Fruit fly (Drosophila melanogaster) whole organism, wandering third instar larva: ENCODE measurements around the gene dUTPase.

Experiments used
- Abd-B ChIP-seq: fragments of >200 bp; optimal IDR thresholded peaks from 2 replicates; lab custom pipeline; 2017; ENCODE audit warnings: missing biosample characterization, missing genetic modification characterization
- CG32264 ChIP-seq: fragments of 200-800 bp; sonication (Bioruptor generic); optimal IDR thresholded peaks from 2 replicates; lab custom pipeline; 2016; ENCODE audit warnings: missing biosample characterization, missing genetic modification characterization
- N ChIP-seq: fragments of >200 bp; optimal IDR thresholded peaks from 2 replicates; lab custom pipeline; 2018; ENCODE audit warnings: missing biosample characterization, missing external identifiers, missing genetic modification characterization
- br ChIP-seq: fragments of 200-800 bp; sonication (Bioruptor generic); optimal IDR thresholded peaks from 2 replicates; lab custom pipeline; 2016; ENCODE audit warnings: missing biosample characterization, missing genetic modification characterization
- dsf ChIP-seq: sonication (Bioruptor generic); optimal IDR thresholded peaks from 2 replicates; lab custom pipeline; 2016; ENCODE audit warnings: missing biosample characterization, missing genetic modification characterization, borderline replicate concordance
- foxo ChIP-seq, 2 experiments: fragments of 200-800 bp; sonication (Bioruptor generic); optimal IDR thresholded peaks; 2 replicates in 1 of 2; 3 replicates in 1 of 2; lab custom pipeline; 2016 to 2017; ENCODE audit warnings: missing biosample characterization in 2 of 2, missing genetic modification characterization in 2 of 2
- fru ChIP-seq: fragments of 200-800 bp; sonication (Bioruptor generic); optimal IDR thresholded peaks from 3 replicates; lab custom pipeline; 2016; ENCODE audit warnings: missing biosample characterization, mild to moderate bottlenecking, missing genetic modification characterization
- h ChIP-seq: fragments of 200-800 bp; sonication (Bioruptor generic); optimal IDR thresholded peaks from 3 replicates; lab custom pipeline; 2016; ENCODE audit warnings: missing biosample characterization, mild to moderate bottlenecking, missing genetic modification characterization
- psq ChIP-seq: fragments of 200-800 bp; sonication (Bioruptor generic); optimal IDR thresholded peaks from 3 replicates; lab custom pipeline; 2017; ENCODE audit warnings: missing biosample characterization, mild to moderate bottlenecking, missing genetic modification characterization, moderate library complexity

DNA sequence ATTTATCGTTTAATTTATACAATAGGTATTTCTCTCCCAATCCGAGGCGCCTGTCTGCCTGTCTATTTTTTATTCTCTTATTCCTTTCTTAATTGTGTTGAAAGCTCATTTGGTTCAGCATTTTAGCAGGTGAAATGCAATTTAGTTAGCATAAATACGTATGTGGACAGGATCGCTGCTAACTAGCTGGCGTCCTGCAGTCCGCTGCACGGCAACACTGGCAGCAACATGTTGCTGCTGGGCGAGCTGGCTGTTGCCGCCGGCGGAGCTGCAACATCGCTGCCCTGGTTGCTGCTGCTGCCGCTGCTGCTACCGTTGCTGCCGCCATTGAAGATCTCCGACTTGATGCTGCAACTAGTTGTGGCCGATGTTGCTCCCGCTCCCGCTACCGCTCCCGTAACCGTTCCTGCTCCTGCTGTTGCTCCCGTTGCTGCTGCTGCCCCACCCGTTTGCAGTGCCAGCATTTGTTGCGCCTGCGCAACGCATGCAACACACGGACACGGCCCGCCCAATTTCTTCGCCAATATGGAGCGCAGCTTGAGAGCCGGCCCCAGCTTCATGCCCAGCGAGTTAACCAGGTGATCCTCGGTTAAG, 3.0 kb downstream of the dUTPase start:
- TF ChIP-seq psq (GFP tag; lab: Kevin White, UChicago) (no peak), dsf (GFP tag; lab: Kevin White, UChicago) (no peak), foxo (GFP tag; optimal IDR thresholded peaks at IDR 0.05; lab: Kevin White, UChicago) (no peak), h (GFP tag; lab: Kevin White, UChicago) (no peak), br (no peak), fru (no peak), CG32264 (no peak), Abd-B (no peak), N (no peak)
